Worm (Caenorhabditis elegans): Measurements from ENCODE around the gene B0334.13.

DNA sequence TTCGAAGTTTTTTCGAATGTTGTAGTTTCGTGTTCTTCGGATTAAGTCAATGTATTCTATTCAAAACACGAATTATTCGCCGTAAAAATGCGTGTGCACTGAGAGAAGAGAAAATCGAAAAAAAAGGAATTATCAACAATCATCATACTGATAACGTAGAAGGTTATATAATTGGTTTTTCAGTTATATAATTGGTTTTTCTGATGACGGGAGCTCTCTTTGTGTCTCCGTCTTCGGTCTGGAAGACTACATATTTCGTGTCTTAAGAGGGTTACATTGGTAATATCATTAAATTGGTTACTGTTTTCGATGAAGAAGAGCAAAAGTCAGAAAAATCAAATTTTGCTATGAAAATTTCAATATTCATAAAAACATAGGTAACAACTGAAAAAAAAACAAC is 28.2 kb upstream of the B0334.13 start:
- TF ChIP-seq him-1 (tag; optimal IDR thresholded peaks at IDR 0.05) (no peak), dao-5 (tag; optimal IDR thresholded peaks at IDR 0.05) (no peak)

Data from whole organism, L4/young adult.